Worm (Caenorhabditis elegans): ENCODE results near the gene sams-3.

sams-3 gene

DNA sequence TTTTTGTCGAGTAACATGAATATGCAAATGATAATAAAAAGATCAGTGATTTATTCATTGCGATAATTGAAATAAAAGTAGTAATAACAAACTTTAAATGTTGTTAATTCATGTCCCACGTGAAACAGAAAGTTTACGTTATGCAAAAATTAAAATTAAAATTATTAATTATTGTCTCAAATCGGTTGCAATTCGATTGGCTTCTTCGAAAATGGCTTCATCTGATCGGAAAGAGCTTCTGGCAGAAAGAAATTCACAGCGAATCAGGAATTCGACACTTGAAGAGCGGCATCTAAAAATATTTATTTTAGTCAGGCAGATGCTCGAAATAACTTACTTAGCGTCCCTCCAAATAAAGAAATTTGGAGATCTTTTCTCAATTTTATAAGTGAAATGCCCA lies 17.4 kb downstream of the sams-3 start, which contains the start of gene spe-27:
spe-27 (minus strand) TSS at position 101 of the 400 bp plus-strand sequence.
- TF ChIP-seq rec-8 (tag; optimal IDR thresholded peaks at IDR 0.05): no peak
- no peak for TF ChIP-seq madf-3 (GFP tag; IDR thresholded peaks at IDR 0.05)
- TF ChIP-seq D2030.7 (GFP tag; IDR thresholded peaks at IDR 0.05): no peak
- TF ChIP-seq akir-1 (GFP tag; optimal IDR thresholded peaks at IDR 0.05): no peak
- no peak for TF ChIP-seq die-1 (tag; optimal IDR thresholded peaks at IDR 0.05)
- TF ChIP-seq hsf-1 (GFP tag; IDR thresholded peaks at IDR 0.05): no peak
- TF ChIP-seq lag-1 (GFP tag; IDR thresholded peaks at IDR 0.05): no peak
- no peak for TF ChIP-seq rcor-1 (GFP tag; IDR thresholded peaks at IDR 0.05)
- TF ChIP-seq rpc-1 (optimal IDR thresholded peaks at IDR 0.05): no peak
- no peak for TF ChIP-seq rpc-1 (tag; optimal IDR thresholded peaks at IDR 0.05)

DNA sequence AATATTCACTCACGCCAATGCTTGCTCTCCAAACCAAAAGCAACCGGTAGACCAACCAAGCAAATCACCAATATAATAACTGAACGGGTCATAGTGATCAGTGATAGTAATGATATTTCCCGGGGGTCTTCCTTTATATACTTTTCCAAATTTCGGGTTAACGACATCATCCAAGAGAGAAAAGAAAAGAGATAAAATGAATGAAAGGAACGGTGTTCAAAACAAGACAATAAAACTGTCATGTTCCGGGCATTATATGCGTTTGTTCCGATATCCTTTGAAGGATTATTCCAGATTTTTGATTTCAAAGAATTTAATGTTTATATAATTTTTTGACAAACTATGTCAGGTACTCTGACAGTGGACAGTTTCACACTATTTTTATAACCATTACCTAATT lies 18.7 kb downstream of the sams-3 start, which contains the start of gene C06E7.88:
C06E7.88 (minus strand) TSS at position 101 of the 400 bp plus-strand sequence.
- no peak for TF ChIP-seq ztf-6 (GFP tag; IDR thresholded peaks at IDR 0.05)
- no peak for TF ChIP-seq F52B5.7 (tag; optimal IDR thresholded peaks at IDR 0.05)
- no peak for TF ChIP-seq die-1 (tag; optimal IDR thresholded peaks at IDR 0.05)
- no peak for TF ChIP-seq nhr-120 (GFP tag; IDR thresholded peaks at IDR 0.05)
- no peak for TF ChIP-seq mel-28 (tag; optimal IDR thresholded peaks at IDR 0.05; ENCODE audit: borderline replicate concordance)
- no peak for TF ChIP-seq athp-1 (tag; optimal IDR thresholded peaks at IDR 0.05)
- TF ChIP-seq tlf-1 (GFP tag; optimal IDR thresholded peaks at IDR 0.05): no peak
- TF ChIP-seq ztf-3 (GFP tag; optimal IDR thresholded peaks at IDR 0.05): no peak
- no peak for TF ChIP-seq ekl-4 (GFP tag; IDR thresholded peaks at IDR 0.05)
- TF ChIP-seq ceh-27 (GFP tag; optimal IDR thresholded peaks at IDR 0.05): no peak
- TF ChIP-seq K12H6.12 (tag; optimal IDR thresholded peaks at IDR 0.05): no peak
- TF ChIP-seq F55B11.4 (tag; optimal IDR thresholded peaks at IDR 0.05; ENCODE audit: borderline replicate concordance, insufficient read depth): no peak
- TF ChIP-seq hsf-1 (GFP tag; IDR thresholded peaks at IDR 0.05): no peak
- TF ChIP-seq ccch-3 (GFP tag; optimal IDR thresholded peaks at IDR 0.05): no peak
- TF ChIP-seq F39B2.1 (GFP tag; IDR thresholded peaks at IDR 0.05): no peak

DNA sequence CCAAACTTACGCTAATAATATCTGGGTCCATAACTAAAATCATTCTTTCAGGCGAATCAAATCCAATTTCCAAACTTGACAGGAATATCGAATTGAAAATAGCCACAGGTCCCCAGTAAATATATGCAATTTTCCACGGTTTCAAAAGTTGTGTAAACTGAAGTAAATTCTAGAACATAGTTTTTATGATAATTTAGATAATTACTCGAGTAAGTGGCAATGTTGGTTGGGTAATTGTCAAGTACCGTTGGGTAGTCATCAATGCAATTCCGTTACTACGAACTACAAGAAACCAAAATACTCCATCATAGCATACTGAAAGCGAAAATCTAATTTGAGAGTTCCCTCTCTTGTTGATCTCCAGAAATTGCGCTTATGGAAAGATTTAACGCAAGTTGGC lies 20.9 kb downstream of the sams-3 start:
- TF ChIP-seq madf-6 (GFP tag; IDR thresholded peaks at IDR 0.05) (no peak), Y53F4B.3 (GFP tag; IDR thresholded peaks at IDR 0.05) (no peak), sea-2 (GFP tag; IDR thresholded peaks at IDR 0.05) (no peak), snpc-4 (GFP tag; optimal IDR thresholded peaks at IDR 0.05) (no peak), snpc-4 (tag; optimal IDR thresholded peaks at IDR 0.05) (no peak), rec-8 (tag; optimal IDR thresholded peaks at IDR 0.05) (no peak), hsf-1 (GFP tag; IDR thresholded peaks at IDR 0.05) (no peak), cebp-1 (GFP tag; IDR thresholded peaks at IDR 0.05) (no peak), cebp-1 (tag; optimal IDR thresholded peaks at IDR 0.05) (no peak), ztf-3 (GFP tag; optimal IDR thresholded peaks at IDR 0.05) (no peak), madf-10 (tag; optimal IDR thresholded peaks at IDR 0.05) (no peak), akir-1 (GFP tag; optimal IDR thresholded peaks at IDR 0.05) (no peak)

DNA sequence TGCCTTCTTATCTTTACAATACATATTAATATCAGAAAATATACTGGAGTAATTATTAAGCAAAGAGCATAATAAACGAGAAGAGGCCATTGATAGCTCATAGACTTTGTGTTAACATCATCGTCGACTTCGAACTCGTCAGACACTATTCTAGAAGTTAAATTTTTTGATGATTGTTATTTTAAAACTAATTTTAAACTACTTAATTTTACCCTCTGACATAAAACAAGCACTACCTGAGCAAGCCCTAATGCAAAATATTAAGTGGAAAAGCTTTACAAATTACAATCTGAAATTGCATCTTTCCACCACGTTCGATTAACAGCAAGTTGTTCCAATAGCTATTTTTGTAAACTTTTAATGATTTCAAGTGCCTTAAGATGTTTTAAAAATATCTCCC lies 21.6 kb downstream of the sams-3 start, which contains the start of gene srv-17:
srv-17 (minus strand) TSS at position 101 of the 400 bp plus-strand sequence.
- TF ChIP-seq aptf-2 (GFP tag; conservative IDR thresholded peaks at IDR 0.05): no peak
- no peak for TF ChIP-seq snpc-1.3 (tag; optimal IDR thresholded peaks at IDR 0.05; ENCODE audit: insufficient read depth)
- no peak for TF ChIP-seq B0261.1 (tag; optimal IDR thresholded peaks at IDR 0.05)
- TF ChIP-seq ZK185.1 (tag; optimal IDR thresholded peaks at IDR 0.05; ENCODE audit: poor library complexity, severe bottlenecking): no peak
- no peak for TF ChIP-seq hlh-12 (tag; optimal IDR thresholded peaks at IDR 0.05)
- TF ChIP-seq Y53G8AR.9 (GFP tag; conservative IDR thresholded peaks at IDR 0.05): no peak
- no peak for TF ChIP-seq ceh-58 (GFP tag; IDR thresholded peaks at IDR 0.05)
- no peak for TF ChIP-seq F57A8.1 (GFP tag; optimal IDR thresholded peaks at IDR 0.05)
- TF ChIP-seq B0035.1 (tag; optimal IDR thresholded peaks at IDR 0.05): no peak
- TF ChIP-seq pbrm-1 (GFP tag; IDR thresholded peaks at IDR 0.05): no peak
- no peak for TF ChIP-seq ztf-22 (GFP tag; optimal IDR thresholded peaks at IDR 0.05)
- TF ChIP-seq ets-4 (GFP tag; optimal IDR thresholded peaks at IDR 0.05): no peak
- TF ChIP-seq rpc-1 (optimal IDR thresholded peaks at IDR 0.05): no peak
- TF ChIP-seq rpc-1 (tag; optimal IDR thresholded peaks at IDR 0.05): no peak
- TF ChIP-seq Y79H2A.3 (GFP tag; conservative IDR thresholded peaks at IDR 0.05): no peak
- no peak for TF ChIP-seq cebp-1 (GFP tag; IDR thresholded peaks at IDR 0.05)
- TF ChIP-seq cebp-1 (tag; optimal IDR thresholded peaks at IDR 0.05): no peak
- TF ChIP-seq ceh-100 (GFP tag; IDR thresholded peaks at IDR 0.05): no peak
- TF ChIP-seq Y53F4B.3 (GFP tag; IDR thresholded peaks at IDR 0.05): no peak

Measured in whole organism, young adult.